Worm (Caenorhabditis elegans) whole organism, late embryonic: Measurements from ENCODE around the gene txt-18.

ENCODE experiments used
- C38D4.7 ChIP-seq: fragments of 200-800 bp; sonication (Bioruptor generic); optimal IDR thresholded peaks from 2 replicates; lab custom pipeline; 2018; ENCODE audit warnings: mild to moderate bottlenecking, missing genetic modification characterization, moderate library complexity, missing compliant biosample characterization
- F13H6.1 ChIP-seq: sonication (generic microtip); optimal IDR thresholded peaks from 2 replicates; lab custom pipeline; 2016; ENCODE audit warnings: missing genetic modification characterization, missing compliant biosample characterization
- Y22D7AL.16 ChIP-seq: sonication (generic microtip); optimal IDR thresholded peaks from 2 replicates; lab custom pipeline; 2016; ENCODE audit warnings: missing genetic modification characterization, missing compliant biosample characterization
- ahr-1 ChIP-seq: sonication (generic microtip); optimal IDR thresholded peaks from 2 replicates; lab custom pipeline; 2016; ENCODE audit warnings: missing genetic modification characterization, missing compliant biosample characterization
- ama-1 ChIP-seq: fragments of 150-350 bp; optimal IDR thresholded peaks from 2 replicates; lab custom pipeline; 2014
- ceh-14 ChIP-seq: sonication (generic microtip); optimal IDR thresholded peaks from 2 replicates; lab custom pipeline; 2016; ENCODE audit warnings: missing genotype, missing genetic modification characterization, missing compliant biosample characterization
- ceh-18 ChIP-seq: sonication (generic microtip); optimal IDR thresholded peaks from 2 replicates; lab custom pipeline; 2016; ENCODE audit warnings: missing genetic modification characterization, missing compliant biosample characterization
- ceh-19 ChIP-seq: fragments of 200-800 bp; sonication (Bioruptor generic); optimal IDR thresholded peaks from 2 replicates; lab custom pipeline; 2018; ENCODE audit warnings: mild to moderate bottlenecking, missing genetic modification characterization, missing compliant biosample characterization
- ceh-24 ChIP-seq: sonication (generic microtip); optimal IDR thresholded peaks from 2 replicates; lab custom pipeline; 2016; ENCODE audit warnings: mild to moderate bottlenecking, missing genetic modification characterization, missing compliant biosample characterization
- ceh-30 ChIP-seq: fragments of 150-350 bp; optimal IDR thresholded peaks from 2 replicates; lab custom pipeline; 2014; ENCODE audit warnings: missing biosample characterization, missing genetic modification characterization
- ceh-31 ChIP-seq: sonication (generic microtip); optimal IDR thresholded peaks from 2 replicates; lab custom pipeline; 2016; ENCODE audit warnings: missing genetic modification characterization, missing compliant biosample characterization
- ceh-34 ChIP-seq: sonication (generic microtip); optimal IDR thresholded peaks from 2 replicates; lab custom pipeline; 2016; ENCODE audit warnings: mild to moderate bottlenecking, missing genetic modification characterization, missing compliant biosample characterization
- ceh-45 ChIP-seq: fragments of 200-800 bp; sonication (Bioruptor generic); IDR thresholded peaks from 2 replicates; pipeline ENCODE4 v1.3.6; 2022; ENCODE audit warnings: missing genetic modification reagents, missing genetic modification characterization, missing compliant biosample characterization
- ceh-48 ChIP-seq: sonication (generic microtip); optimal IDR thresholded peaks from 2 replicates; lab custom pipeline; 2016; ENCODE audit warnings: missing genetic modification characterization, inconsistent platforms, missing compliant biosample characterization
- ceh-6 ChIP-seq: fragments of 200-800 bp; sonication (Bioruptor generic); optimal IDR thresholded peaks from 2 replicates; lab custom pipeline; 2018; ENCODE audit warnings: mild to moderate bottlenecking, missing genetic modification characterization, missing compliant biosample characterization
- ceh-9 ChIP-seq: sonication (generic microtip); optimal IDR thresholded peaks from 2 replicates; lab custom pipeline; 2016; ENCODE audit warnings: mild to moderate bottlenecking, missing genetic modification characterization, inconsistent platforms, missing compliant biosample characterization
- che-1 ChIP-seq: sonication (generic microtip); optimal IDR thresholded peaks from 2 replicates; lab custom pipeline; 2016; ENCODE audit warnings: mild to moderate bottlenecking, missing genetic modification characterization, missing compliant biosample characterization
- dmd-4 ChIP-seq: sonication (generic microtip); optimal IDR thresholded peaks from 2 replicates; lab custom pipeline; 2016; ENCODE audit warnings: borderline replicate concordance, missing genetic modification characterization, missing compliant biosample characterization
- dve-1 ChIP-seq: sonication (generic microtip); optimal IDR thresholded peaks from 2 replicates; lab custom pipeline; 2017; ENCODE audit warnings: antibody characterized with exemption, mild to moderate bottlenecking, missing genetic modification characterization, missing compliant biosample characterization
- elt-2 ChIP-seq: sonication (generic microtip); optimal IDR thresholded peaks from 2 replicates; lab custom pipeline; 2016; ENCODE audit warnings: missing genetic modification reagents, missing genetic modification characterization, missing compliant biosample characterization
- elt-4 ChIP-seq: sonication (generic microtip); optimal IDR thresholded peaks from 2 replicates; lab custom pipeline; 2016; ENCODE audit warnings: missing genetic modification characterization, missing compliant biosample characterization
- ets-4 ChIP-seq: sonication (generic microtip); optimal IDR thresholded peaks from 2 replicates; lab custom pipeline; 2016; ENCODE audit warnings: missing genetic modification characterization, missing compliant biosample characterization
- fkh-10 ChIP-seq: fragments of 150-350 bp; optimal IDR thresholded peaks from 2 replicates; lab custom pipeline; 2014; ENCODE audit warnings: missing biosample characterization, missing genetic modification reagents, missing genetic modification characterization
- gmeb-2 ChIP-seq: sonication (generic microtip); optimal IDR thresholded peaks from 2 replicates; lab custom pipeline; 2016; ENCODE audit warnings: missing genetic modification characterization, inconsistent platforms, missing compliant biosample characterization
- hlh-15 ChIP-seq: sonication (generic microtip); optimal IDR thresholded peaks from 2 replicates; lab custom pipeline; 2016; ENCODE audit warnings: missing genetic modification characterization, missing compliant biosample characterization
- lin-11 ChIP-seq: fragments of 200-800 bp; sonication (Bioruptor generic); optimal IDR thresholded peaks from 2 replicates; lab custom pipeline; 2018; ENCODE audit warnings: mild to moderate bottlenecking, missing genetic modification characterization, missing compliant biosample characterization
- madf-2 ChIP-seq: sonication (generic microtip); optimal IDR thresholded peaks from 2 replicates; lab custom pipeline; 2017; ENCODE audit warnings: missing genetic modification characterization, missing compliant biosample characterization
- nfya-1 ChIP-seq: sonication (generic microtip); optimal IDR thresholded peaks from 2 replicates; lab custom pipeline; 2017; ENCODE audit warnings: missing genetic modification characterization, mild to moderate bottlenecking, missing compliant biosample characterization, antibody characterized with exemption, moderate library complexity
- nhr-11 ChIP-seq: fragments of 150-350 bp; optimal IDR thresholded peaks from 2 replicates; lab custom pipeline; 2014; ENCODE audit warnings: missing biosample characterization, missing genetic modification characterization
- nhr-232 ChIP-seq: sonication (generic microtip); optimal IDR thresholded peaks from 2 replicates; lab custom pipeline; 2016; ENCODE audit warnings: missing genetic modification characterization, missing compliant biosample characterization
- odd-2 ChIP-seq: sonication (generic microtip); optimal IDR thresholded peaks from 2 replicates; lab custom pipeline; 2017; ENCODE audit warnings: antibody characterized with exemption, mild to moderate bottlenecking, missing genetic modification characterization, missing compliant biosample characterization
- pag-3 ChIP-seq: sonication (generic microtip); optimal IDR thresholded peaks from 2 replicates; lab custom pipeline; 2016; ENCODE audit warnings: missing compliant biosample characterization, missing genetic modification characterization, borderline replicate concordance
- pax-1 ChIP-seq: fragments of 150-350 bp; optimal IDR thresholded peaks from 2 replicates; lab custom pipeline; 2014; ENCODE audit warnings: missing biosample characterization, missing genetic modification characterization
- pha-2 ChIP-seq: sonication (generic microtip); optimal IDR thresholded peaks from 2 replicates; lab custom pipeline; 2017; ENCODE audit warnings: mild to moderate bottlenecking, missing genetic modification characterization, missing compliant biosample characterization
- pha-4 ChIP-seq: fragments of 150-350 bp; optimal IDR thresholded peaks from 2 replicates; lab custom pipeline; 2018; ENCODE audit warnings: missing biosample characterization, missing genetic modification reagents, missing genetic modification characterization
- pqm-1 ChIP-seq: sonication (generic microtip); optimal IDR thresholded peaks from 2 replicates; lab custom pipeline; 2016; ENCODE audit warnings: missing genetic modification characterization, missing compliant biosample characterization
- pros-1 ChIP-seq: fragments of 150-350 bp; optimal IDR thresholded peaks from 2 replicates; lab custom pipeline; 2014; ENCODE audit warnings: missing biosample characterization, missing genetic modification reagents, missing genetic modification characterization
- ref-2 ChIP-seq: sonication (generic microtip); optimal IDR thresholded peaks from 2 replicates; lab custom pipeline; 2016; ENCODE audit warnings: missing genetic modification characterization, missing compliant biosample characterization
- sdc-2 ChIP-seq: sonication (generic microtip); optimal IDR thresholded peaks from 2 replicates; lab custom pipeline; 2016; ENCODE audit warnings: missing genotype, missing genetic modification characterization, missing compliant biosample characterization
- sox-2 ChIP-seq: fragments of 200-800 bp; sonication (Bioruptor generic); IDR thresholded peaks from 2 replicates; pipeline ENCODE4 v1.3.6; 2022; ENCODE audit warnings: missing genetic modification reagents, missing genetic modification characterization, missing compliant biosample characterization
- sox-4 ChIP-seq: sonication (generic microtip); optimal IDR thresholded peaks from 2 replicates; lab custom pipeline; 2017; ENCODE audit warnings: mild to moderate bottlenecking, missing genetic modification characterization, inconsistent platforms, missing compliant biosample characterization
- syd-9 ChIP-seq: sonication (generic microtip); optimal IDR thresholded peaks from 2 replicates; lab custom pipeline; 2016; ENCODE audit warnings: mild to moderate bottlenecking, missing genetic modification characterization, moderate library complexity, missing compliant biosample characterization
- tbx-2 ChIP-seq: sonication (generic microtip); optimal IDR thresholded peaks from 2 replicates; lab custom pipeline; 2016; ENCODE audit warnings: missing genetic modification characterization, missing compliant biosample characterization
- tbx-7 ChIP-seq: sonication (generic microtip); optimal IDR thresholded peaks from 2 replicates; lab custom pipeline; 2016; ENCODE audit warnings: missing genotype, missing genetic modification characterization, missing compliant biosample characterization
- unc-86 ChIP-seq: sonication (generic microtip); optimal IDR thresholded peaks from 2 replicates; lab custom pipeline; 2016; ENCODE audit warnings: missing genetic modification characterization, missing compliant biosample characterization
- ztf-16 ChIP-seq: sonication (generic microtip); optimal IDR thresholded peaks from 2 replicates; lab custom pipeline; 2017; ENCODE audit warnings: missing genetic modification characterization, missing compliant biosample characterization

Gene txt-18

ce11 chrII:6360822-6361221 lies 16.9 kb downstream of the txt-18 start, which contains the start of gene K10B2.4 (continued):
- TF ChIP-seq tbx-2 (tag; lab: Kevin White, UChicago) = peak; percentile 49
- no peak for TF ChIP-seq sox-2 (GFP tag; lab: Robert Waterston, UW)
- no peak for TF ChIP-seq che-1 (tag; lab: Kevin White, UChicago)
- TF ChIP-seq tbx-7 (tag; lab: Kevin White, UChicago) = no peak
- no peak for TF ChIP-seq ahr-1 (tag; lab: Kevin White, UChicago)
- TF ChIP-seq ceh-14 (tag; lab: Kevin White, UChicago) = peak; percentile 29
- TF ChIP-seq pha-2 (tag; lab: Kevin White, UChicago) = no peak
- peak; percentile 29 for TF ChIP-seq ceh-6 (GFP tag; lab: Kevin White, UChicago)
- no peak for TF ChIP-seq hlh-15 (tag; lab: Kevin White, UChicago)
- TF ChIP-seq ceh-45 (GFP tag; lab: Robert Waterston, UW) = no peak
- no peak for TF ChIP-seq pag-3
- TF ChIP-seq nfya-1 (tag; lab: Kevin White, UChicago) = peak; percentile 49
- TF ChIP-seq ref-2 = no peak
- TF ChIP-seq ama-1 (lab: Kevin White, UChicago) = no peak
- TF ChIP-seq ceh-34 (tag; lab: Kevin White, UChicago) = no peak

- TF ChIP-seq che-1 (tag; lab: Kevin White, UChicago) = no peak
- no peak for TF ChIP-seq ztf-16 (tag; lab: Kevin White, UChicago)
- no peak for TF ChIP-seq sdc-2
- TF ChIP-seq pros-1 = no peak
- no peak for TF ChIP-seq ceh-48 (tag; lab: Kevin White, UChicago)
- TF ChIP-seq sox-4 (tag; lab: Kevin White, UChicago) = no peak
- no peak for TF ChIP-seq ahr-1 (tag; lab: Kevin White, UChicago)
- TF ChIP-seq unc-86 (tag; lab: Kevin White, UChicago) = no peak
- TF ChIP-seq dmd-4 (tag; lab: Kevin White, UChicago) = no peak
- TF ChIP-seq ceh-30 (tag; lab: Kevin White, UChicago) = no peak
- no peak for TF ChIP-seq F13H6.1
- no peak for TF ChIP-seq ceh-9 (tag; lab: Kevin White, UChicago)
These were observed 21.5 kb downstream of the txt-18 start, which contains the start of the genes ani-2 and clec-88 for ce11 chrII:6365237-6365815. ani-2 (minus strand) TSS chrII:6365367. clec-88 (plus strand) TSS chrII:6365722.

ce11 chrII:6366696-6367095 lies 22.8 kb downstream of the txt-18 start, which contains the start of gene ctsa-4.1:
ctsa-4.1 (plus strand) TSS chrII:6366996.
- TF ChIP-seq ceh-24 (no peak), elt-4 (tag; lab: Kevin White, UChicago) (no peak), ceh-30 (tag; lab: Kevin White, UChicago) (no peak), ets-4 (tag; lab: Kevin White, UChicago) (no peak), Y22D7AL.16 (no peak), nhr-232 (tag; lab: Kevin White, UChicago) (no peak)

ce11 chrII:6370110-6370509 lies 26.2 kb downstream of the txt-18 start:
- peak; percentile 63 for TF ChIP-seq dve-1
- no peak for TF ChIP-seq F13H6.1
- no peak for TF ChIP-seq odd-2 (tag; lab: Kevin White, UChicago)
- TF ChIP-seq tbx-2 (tag; lab: Kevin White, UChicago) = peak; percentile 71
- no peak for TF ChIP-seq ceh-19 (GFP tag; lab: Kevin White, UChicago)
- peak; percentile 78 for TF ChIP-seq ceh-31
- peak; percentile 64 for TF ChIP-seq ceh-18 (tag; lab: Kevin White, UChicago)
- TF ChIP-seq pqm-1 (tag; lab: Kevin White, UChicago) = no peak
- no peak for TF ChIP-seq pha-4 (tag; lab: Kevin White, UChicago)
- no peak for TF ChIP-seq elt-2
- no peak for TF ChIP-seq sox-4 (tag; lab: Kevin White, UChicago)
- TF ChIP-seq fkh-10 (GFP tag; lab: Kevin White, UChicago) = no peak
- TF ChIP-seq madf-2 = no peak
- TF ChIP-seq ztf-16 (tag; lab: Kevin White, UChicago) = no peak
- no peak for TF ChIP-seq C38D4.7
- peak; percentile 52 for TF ChIP-seq ets-4 (tag; lab: Kevin White, UChicago)
- no peak for TF ChIP-seq lin-11 (tag; lab: Kevin White, UChicago)
- no peak for TF ChIP-seq che-1 (tag; lab: Kevin White, UChicago)
- no peak for TF ChIP-seq sdc-2
- no peak for TF ChIP-seq nhr-11 (tag; lab: Kevin White, UChicago)
- no peak for TF ChIP-seq dmd-4 (tag; lab: Kevin White, UChicago)
- TF ChIP-seq Y22D7AL.16 = no peak
- TF ChIP-seq ceh-24 = no peak
- TF ChIP-seq syd-9 (tag; lab: Kevin White, UChicago) = no peak
- no peak for TF ChIP-seq gmeb-2
- TF ChIP-seq ceh-6 (GFP tag; lab: Kevin White, UChicago) = no peak
- TF ChIP-seq pax-1 (tag; lab: Kevin White, UChicago) = peak; percentile 79
